Fruit fly (Drosophila melanogaster): Measurements from ENCODE around the gene Girdin.

- no peak for TF ChIP-seq ovo (GFP tag; optimal IDR thresholded peaks at IDR 0.05)
- TF ChIP-seq CG5204 (GFP tag; optimal IDR thresholded peaks at IDR 0.05), result no peak
- TF ChIP-seq pad (GFP tag; optimal IDR thresholded peaks at IDR 0.05), result no peak
- no peak for TF ChIP-seq tj (GFP tag; optimal IDR thresholded peaks at IDR 0.05)
- TF ChIP-seq CG11617 (GFP tag; optimal IDR thresholded peaks at IDR 0.05), result no peak
- TF ChIP-seq CG14711 (tag; optimal IDR thresholded peaks at IDR 0.05), result no peak
- no peak for TF ChIP-seq kay (GFP tag; ENCODE audit: borderline replicate concordance)
These were observed 21.1 kb upstream of the Girdin start for dm6 chr3L:3157651-3158050.

Data from whole organism, adult.